Fruit fly (Drosophila melanogaster) whole organism, prepupa: ENCODE results near the gene Sulf1.
A peak's percentile ranks its signal among the peaks of the same experiment; 100 is the strongest.

Experiments used
- CG10631 ChIP-seq: fragments of 200-800 bp; sonication (Bioruptor generic); optimal IDR thresholded peaks from 2 replicates; lab custom pipeline; 2016; ENCODE audit warnings: missing biosample characterization, missing genetic modification characterization
- CG11294 ChIP-seq: fragments of 200-800 bp; sonication (Bioruptor generic); IDR thresholded peaks from 2 replicates; pipeline ENCODE4 v1.3.6; 2022; ENCODE audit warnings: missing biosample characterization, missing genetic modification characterization
- CG11762 ChIP-seq: fragments of 200-800 bp; sonication (Bioruptor generic); optimal IDR thresholded peaks from 3 replicates; lab custom pipeline; 2016; ENCODE audit warnings: missing biosample characterization, missing genetic modification characterization; ENCODE audit not compliant: insufficient read depth
- CG11902 ChIP-seq: fragments of 200-800 bp; sonication (Bioruptor generic); optimal IDR thresholded peaks from 3 replicates; lab custom pipeline; 2016; ENCODE audit warnings: missing biosample characterization, missing genetic modification characterization
- CG15336 ChIP-seq: fragments of 200-800 bp; sonication (Bioruptor generic); IDR thresholded peaks from 2 replicates; pipeline ENCODE4 v1.3.6; 2022; ENCODE audit warnings: missing biosample characterization, missing genetic modification characterization
- CG1621 ChIP-seq: fragments of 200-800 bp; sonication (Bioruptor generic); optimal IDR thresholded peaks from 3 replicates; lab custom pipeline; 2018; ENCODE audit warnings: missing biosample characterization, mild to moderate bottlenecking, missing genetic modification characterization
- CG3032 ChIP-seq: fragments of 200-800 bp; optimal IDR thresholded peaks from 2 replicates; lab custom pipeline; 2019; ENCODE audit warnings: missing biosample characterization, mild to moderate bottlenecking, missing genetic modification characterization, moderate library complexity
- CG32006 ChIP-seq: fragments of 200-800 bp; sonication (Bioruptor generic); optimal IDR thresholded peaks from 3 replicates; lab custom pipeline; 2017; ENCODE audit warnings: missing biosample characterization, mild to moderate bottlenecking, missing genetic modification characterization
- CG34406 ChIP-seq: fragments of 200-800 bp; sonication (Bioruptor generic); optimal IDR thresholded peaks from 3 replicates; lab custom pipeline; 2016; ENCODE audit warnings: missing biosample characterization, missing genetic modification characterization
- CG3919 ChIP-seq: fragments of 200-800 bp; sonication (Bioruptor generic); optimal IDR thresholded peaks from 3 replicates; lab custom pipeline; 2016; ENCODE audit warnings: missing biosample characterization, missing genetic modification characterization
- CG4318 ChIP-seq: fragments of 200-800 bp; sonication (Bioruptor generic); optimal IDR thresholded peaks from 3 replicates; lab custom pipeline; 2017; ENCODE audit warnings: missing biosample characterization, mild to moderate bottlenecking, missing genetic modification characterization
- CG6163 ChIP-seq: fragments of 200-800 bp; sonication (Bioruptor generic); IDR thresholded peaks from 3 replicates; pipeline ENCODE4 v1.3.6; 2022; ENCODE audit warnings: missing biosample characterization, missing genetic modification characterization
- CG6276 ChIP-seq: fragments of 200-800 bp; sonication (Bioruptor generic); optimal IDR thresholded peaks from 2 replicates; lab custom pipeline; 2017; ENCODE audit warnings: missing biosample characterization, mild to moderate bottlenecking, missing genetic modification characterization
- CG6792 ChIP-seq: fragments of 200-800 bp; sonication (Bioruptor generic); optimal IDR thresholded peaks from 3 replicates; lab custom pipeline; 2016; ENCODE audit warnings: missing biosample characterization, missing genetic modification characterization
- CG6808 ChIP-seq: fragments of 200-800 bp; sonication (Bioruptor generic); optimal IDR thresholded peaks from 3 replicates; lab custom pipeline; 2017; ENCODE audit warnings: missing biosample characterization, missing genetic modification characterization, mild to moderate bottlenecking, moderate library complexity, missing genetic modification reagents
- CG6854 ChIP-seq: fragments of 200-800 bp; sonication (Bioruptor generic); optimal IDR thresholded peaks from 2 replicates; lab custom pipeline; 2017; ENCODE audit warnings: missing biosample characterization, mild to moderate bottlenecking, missing genetic modification characterization
- CG7368 ChIP-seq: fragments of 200-800 bp; sonication (Bioruptor generic); optimal IDR thresholded peaks from 3 replicates; lab custom pipeline; 2016; ENCODE audit warnings: missing biosample characterization, missing genetic modification characterization
- CG8119 ChIP-seq: fragments of 200-800 bp; sonication (Bioruptor generic); IDR thresholded peaks from 3 replicates; pipeline ENCODE4 v1.3.6; 2022; ENCODE audit warnings: missing biosample characterization, missing genetic modification characterization
- CG8319 ChIP-seq: fragments of 200-800 bp; sonication (Bioruptor generic); optimal IDR thresholded peaks from 3 replicates; lab custom pipeline; 2016; ENCODE audit warnings: missing biosample characterization, missing genetic modification characterization
- CG9139 ChIP-seq: fragments of 200-800 bp; sonication (Bioruptor generic); optimal IDR thresholded peaks from 3 replicates; lab custom pipeline; 2017; ENCODE audit warnings: missing biosample characterization, mild to moderate bottlenecking, missing genetic modification characterization
- Eip75B ChIP-seq: fragments of 200-800 bp; sonication (Bioruptor generic); optimal IDR thresholded peaks from 3 replicates; lab custom pipeline; 2016; ENCODE audit warnings: missing biosample characterization, missing genetic modification characterization
- Eip78C ChIP-seq: fragments of 200-800 bp; sonication (Bioruptor generic); peaks from one replicate; lab custom pipeline; 2016; ENCODE audit warnings: missing biosample characterization, missing genetic modification characterization
- Eip93F ChIP-seq: fragments of 200-800 bp; sonication (Bioruptor generic); optimal IDR thresholded peaks from 2 replicates; lab custom pipeline; 2016; ENCODE audit warnings: missing biosample characterization, mild to moderate bottlenecking, missing genetic modification characterization
- Ets96B ChIP-seq: fragments of 200-800 bp; optimal IDR thresholded peaks from 2 replicates; lab custom pipeline; 2019; ENCODE audit warnings: missing biosample characterization, mild to moderate bottlenecking, missing genetic modification characterization, moderate library complexity
- Hr38 ChIP-seq: sonication (Bioruptor generic); optimal IDR thresholded peaks from 2 replicates; lab custom pipeline; 2016; ENCODE audit warnings: missing biosample characterization, missing genetic modification characterization
- Hr4 ChIP-seq: fragments of 200-800 bp; sonication (Bioruptor generic); optimal IDR thresholded peaks from 3 replicates; lab custom pipeline; 2016; ENCODE audit warnings: missing biosample characterization, missing genetic modification characterization
- Met ChIP-seq: fragments of 200-800 bp; sonication (Bioruptor generic); optimal IDR thresholded peaks from 3 replicates; lab custom pipeline; 2016; ENCODE audit warnings: missing biosample characterization, missing genetic modification characterization
- OdsH ChIP-seq: fragments of 200-800 bp; sonication (Bioruptor generic); optimal IDR thresholded peaks from 3 replicates; lab custom pipeline; 2016; ENCODE audit warnings: missing biosample characterization, missing genetic modification characterization
- Smox ChIP-seq: fragments of 200-800 bp; sonication (Bioruptor generic); optimal IDR thresholded peaks from 3 replicates; lab custom pipeline; 2016; ENCODE audit warnings: missing biosample characterization, missing genetic modification characterization
- Sox102F ChIP-seq: fragments of 200-800 bp; sonication (Bioruptor generic); optimal IDR thresholded peaks from 2 replicates; lab custom pipeline; 2016; ENCODE audit warnings: missing biosample characterization, mild to moderate bottlenecking, missing genetic modification characterization
- Sox14 ChIP-seq: fragments of 200-800 bp; sonication (Bioruptor generic); optimal IDR thresholded peaks from 3 replicates; lab custom pipeline; 2016; ENCODE audit warnings: missing biosample characterization, missing genetic modification characterization
- Sox15 ChIP-seq: fragments of 200-800 bp; sonication (Bioruptor generic); optimal IDR thresholded peaks from 3 replicates; lab custom pipeline; 2016; ENCODE audit warnings: missing biosample characterization, missing genetic modification characterization
- achi ChIP-seq: fragments of 200-800 bp; sonication (Bioruptor generic); optimal IDR thresholded peaks from 3 replicates; lab custom pipeline; 2016; ENCODE audit warnings: missing biosample characterization, missing genetic modification characterization
- acj6 ChIP-seq: fragments of 200-800 bp; sonication (Bioruptor generic); optimal IDR thresholded peaks from 3 replicates; lab custom pipeline; 2016; ENCODE audit warnings: missing biosample characterization, missing genetic modification characterization
- cyc ChIP-seq: fragments of 200-800 bp; sonication (Bioruptor generic); optimal IDR thresholded peaks from 3 replicates; lab custom pipeline; 2016; ENCODE audit warnings: missing biosample characterization, missing genetic modification characterization
- dsx ChIP-seq: fragments of 200-800 bp; optimal IDR thresholded peaks from 3 replicates; lab custom pipeline; 2019; ENCODE audit warnings: missing biosample characterization, mild to moderate bottlenecking, missing genetic modification characterization, moderate library complexity; ENCODE audit not compliant: poor library complexity, severe bottlenecking
- eg ChIP-seq: fragments of 200-800 bp; sonication (Bioruptor generic); IDR thresholded peaks from 3 replicates; pipeline ENCODE4 v1.3.6; 2022; ENCODE audit warnings: missing biosample characterization, missing genetic modification characterization
- esn ChIP-seq: fragments of 200-800 bp; sonication (Bioruptor generic); optimal IDR thresholded peaks from 2 replicates; lab custom pipeline; 2016; ENCODE audit warnings: missing biosample characterization, mild to moderate bottlenecking, missing genetic modification characterization, moderate library complexity
- fd59A ChIP-seq: fragments of 200-800 bp; sonication (Bioruptor generic); optimal IDR thresholded peaks from 2 replicates; lab custom pipeline; 2017; ENCODE audit warnings: missing biosample characterization, mild to moderate bottlenecking, missing genetic modification characterization, missing genetic modification reagents
- fkh ChIP-seq: fragments of 200-800 bp; sonication (Bioruptor generic); optimal IDR thresholded peaks from 3 replicates; lab custom pipeline; 2017; ENCODE audit warnings: missing biosample characterization, mild to moderate bottlenecking, missing genetic modification characterization, moderate library complexity
- lz ChIP-seq: fragments of 200-800 bp; sonication (Bioruptor generic); optimal IDR thresholded peaks from 3 replicates; lab custom pipeline; 2016; ENCODE audit warnings: missing biosample characterization, missing genetic modification characterization
- net ChIP-seq: fragments of 200-800 bp; sonication (Bioruptor generic); optimal IDR thresholded peaks from 3 replicates; lab custom pipeline; 2016; ENCODE audit warnings: missing biosample characterization, missing genetic modification characterization
- salr ChIP-seq, 2 experiments: fragments of 200-800 bp; sonication (Bioruptor generic); optimal IDR thresholded peaks; 3 replicates each; lab custom pipeline; 2016 to 2018; ENCODE audit warnings: missing biosample characterization in 2 of 2, missing genetic modification characterization in 2 of 2, mild to moderate bottlenecking in 1 of 2
- ss ChIP-seq, 2 experiments: fragments of 200-800 bp; sonication (Bioruptor generic); optimal IDR thresholded peaks; 2 replicates in 1 of 2; 3 replicates in 1 of 2; lab custom pipeline; 2017 to 2018; ENCODE audit warnings: mild to moderate bottlenecking in 2 of 2, missing biosample characterization in 2 of 2, missing genetic modification characterization in 2 of 2, moderate library complexity in 1 of 2
- svp ChIP-seq: fragments of 200-800 bp; sonication (Bioruptor generic); peaks from one replicate; lab custom pipeline; 2016; ENCODE audit warnings: missing biosample characterization, missing genetic modification characterization
- vri ChIP-seq: fragments of 200-800 bp; sonication (Bioruptor generic); optimal IDR thresholded peaks from 3 replicates; lab custom pipeline; 2016; ENCODE audit warnings: missing biosample characterization, mild to moderate bottlenecking, missing genetic modification characterization

Sulf1 gene

dm6 chr3R:16338342-16338741, 1.0 kb downstream of the Sulf1 start:
- TF ChIP-seq svp (GFP tag; lab: Kevin White, UChicago) (no peak), Eip75B (GFP tag; lab: Kevin White, UChicago) (peak; percentile 21), CG6163 (GFP tag; lab: Robert Waterston, UW) (0 out of 3 replicates have a peak, but pooled peaks have one; percentile 21), CG9139 (GFP tag; lab: Kevin White, UChicago) (no peak), vri (no peak), Sox14 (peak; percentile 1), ss (GFP tag; optimal IDR thresholded peaks at IDR 0.05; lab: Kevin White, UChicago) (peak in 1 of 2 experiments; percentile 56), net (no peak), CG1621 (tag; lab: Kevin White, UChicago) (peak; percentile 50), fkh (GFP tag; lab: Kevin White, UChicago) (peak; percentile 25), esn (peak; percentile 10), Eip78C (GFP tag; lab: Kevin White, UChicago) (peak; percentile 54), CG34406 (GFP tag; lab: Kevin White, UChicago) (no peak), OdsH (GFP tag; lab: Kevin White, UChicago) (no peak), dsx (peak; percentile 30)

DNA sequence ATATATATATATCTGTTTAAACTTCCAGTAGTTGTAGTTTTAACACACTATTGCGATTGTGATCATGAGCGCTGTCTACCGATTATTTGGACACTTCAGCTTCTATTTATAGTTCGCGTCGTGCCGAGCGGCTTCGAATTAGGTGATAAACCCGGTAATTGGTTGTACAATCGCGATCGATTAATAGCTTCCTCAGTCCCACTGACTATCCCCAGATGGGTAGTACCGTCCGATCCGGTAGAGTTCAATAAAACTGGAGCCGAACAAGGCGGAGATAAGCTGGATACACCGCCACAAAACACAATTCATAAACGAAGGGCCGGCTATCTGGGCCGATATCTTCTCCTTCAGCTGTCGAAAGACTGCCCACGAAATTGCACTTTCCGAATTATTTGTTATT, 1.5 kb downstream of the Sulf1 start:
- TF ChIP-seq acj6 (GFP tag; lab: Kevin White, UChicago): no peak
- peak; percentile 48 for TF ChIP-seq Eip78C (GFP tag; lab: Kevin White, UChicago)
- no peak for TF ChIP-seq CG7368

- peak; percentile 84 for TF ChIP-seq Eip78C (GFP tag; lab: Kevin White, UChicago)
- TF ChIP-seq achi: peak; percentile 69
- peak; percentile 24 for TF ChIP-seq CG6808 (GFP tag; lab: Kevin White, UChicago)
- TF ChIP-seq eg (GFP tag; lab: Robert Waterston, UW): 0 out of 3 replicates have a peak, but pooled peaks have one; percentile 49
- no peak for TF ChIP-seq Sox15 (GFP tag; lab: Kevin White, UChicago)
- peak; percentile 60 for TF ChIP-seq acj6 (GFP tag; lab: Kevin White, UChicago)
- peak; percentile 67 for TF ChIP-seq Sox14
- peak; percentile 40 for TF ChIP-seq Met (GFP tag; lab: Kevin White, UChicago)
- TF ChIP-seq fd59A (GFP tag; lab: Kevin White, UChicago): peak; percentile 29
- TF ChIP-seq CG7368: no peak
- TF ChIP-seq lz (GFP tag; lab: Kevin White, UChicago): peak; percentile 30
- TF ChIP-seq CG10631: peak; percentile 80
- no peak for TF ChIP-seq Hr38 (GFP tag; lab: Kevin White, UChicago)
- TF ChIP-seq CG11294 (GFP tag; lab: Robert Waterston, UW): no peak; the same call in 1 of the 2 replicates
- TF ChIP-seq CG6854 (GFP tag; lab: Kevin White, UChicago): no peak
- peak; percentile 12 for TF ChIP-seq cyc (GFP tag; lab: Kevin White, UChicago)
- peak; percentile 59; the same call in 1 of the 2 replicates for TF ChIP-seq CG15336
- TF ChIP-seq CG11902 (GFP tag; lab: Kevin White, UChicago): peak; percentile 17
- peak; percentile 55 for TF ChIP-seq Eip75B (GFP tag; lab: Kevin White, UChicago)
- peak; percentile 36 for TF ChIP-seq CG34406 (GFP tag; lab: Kevin White, UChicago)
- no peak for TF ChIP-seq CG4318 (GFP tag; lab: Kevin White, UChicago)
- TF ChIP-seq OdsH (GFP tag; lab: Kevin White, UChicago): peak; percentile 66
- TF ChIP-seq CG3919 (GFP tag; lab: Kevin White, UChicago): peak; percentile 74
- TF ChIP-seq CG6276 (GFP tag; lab: Kevin White, UChicago): no peak
- peak; percentile 46 for TF ChIP-seq CG3032 (tag; lab: Kevin White, UChicago)
- peak; percentile 54 for TF ChIP-seq CG6792 (GFP tag; lab: Kevin White, UChicago)
- TF ChIP-seq net: peak; percentile 40
- peak; percentile 76 for TF ChIP-seq svp (GFP tag; lab: Kevin White, UChicago)
- peak; percentile 45 for TF ChIP-seq Sox102F (GFP tag; lab: Kevin White, UChicago)
- peak; percentile 60 for TF ChIP-seq CG32006 (GFP tag; lab: Kevin White, UChicago)
- TF ChIP-seq fkh (GFP tag; lab: Kevin White, UChicago): no peak
- TF ChIP-seq CG1621 (tag; lab: Kevin White, UChicago): peak; percentile 41
- TF ChIP-seq Hr4 (GFP tag; lab: Kevin White, UChicago): peak; percentile 58
- peak; percentile 33 for TF ChIP-seq esn
- peak; percentile 7 to 13 for TF ChIP-seq salr (GFP tag; optimal IDR thresholded peaks at IDR 0.05; lab: Kevin White, UChicago)
- TF ChIP-seq Eip93F (GFP tag; lab: Kevin White, UChicago): no peak
- peak; percentile 63 for TF ChIP-seq Ets96B (tag; lab: Kevin White, UChicago)
- peak; percentile 33; the same call in 1 of the 3 replicates for TF ChIP-seq CG8119 (GFP tag; lab: Robert Waterston, UW)
- no peak for TF ChIP-seq CG8319 (GFP tag; lab: Kevin White, UChicago)
- TF ChIP-seq ss (GFP tag; optimal IDR thresholded peaks at IDR 0.05; lab: Kevin White, UChicago): peak; percentile 18 to 49
- TF ChIP-seq Smox: peak; percentile 10
- no peak for TF ChIP-seq CG11762 (GFP tag; lab: Kevin White, UChicago)
Measured at dm6 chr3R:16337053-16337385, 2.4 kb downstream of the Sulf1 start.
